Fruit fly (Drosophila melanogaster) whole organism, embryonic: Measurements from ENCODE around the gene AhcyL1.

Experiments
- BEAF-32 ChIP-seq: fragments of 200-800 bp; sonication (Bioruptor generic); optimal IDR thresholded peaks from 3 replicates; lab custom pipeline; 2017; ENCODE audit warnings: missing biosample characterization, missing genetic modification characterization, mild to moderate bottlenecking, moderate library complexity, missing genetic modification reagents
- CG11085 ChIP-seq: fragments of 200-800 bp; sonication (Bioruptor generic); IDR thresholded peaks from 2 replicates; pipeline ENCODE4 v1.3.6; 2022; ENCODE audit warnings: missing biosample characterization, missing genetic modification characterization
- CG11456 ChIP-seq: fragments of 200-800 bp; sonication (Bioruptor generic); IDR thresholded peaks from 3 replicates; pipeline ENCODE4 v1.3.6; 2022; ENCODE audit warnings: missing biosample characterization, missing genetic modification characterization
- CG11504 ChIP-seq: fragments of 200-800 bp; sonication (Bioruptor generic); optimal IDR thresholded peaks from 3 replicates; lab custom pipeline; 2019; ENCODE audit warnings: missing biosample characterization, mild to moderate bottlenecking, missing genetic modification characterization, moderate library complexity
- CG12155 ChIP-seq: fragments of 200-800 bp; sonication (Bioruptor generic); optimal IDR thresholded peaks from 3 replicates; lab custom pipeline; 2016; ENCODE audit warnings: missing biosample characterization, missing genetic modification characterization
- CG12391 ChIP-seq: fragments of 200-800 bp; sonication (Bioruptor generic); optimal IDR thresholded peaks from 3 replicates; lab custom pipeline; 2018; ENCODE audit warnings: missing biosample characterization, mild to moderate bottlenecking, missing genetic modification characterization, moderate library complexity
- CG12659 ChIP-seq: fragments of 200-800 bp; sonication (Bioruptor generic); optimal IDR thresholded peaks from 3 replicates; lab custom pipeline; 2017; ENCODE audit warnings: mild to moderate bottlenecking, missing biosample characterization, missing genetic modification reagents, missing genetic modification characterization
- CG1602 ChIP-seq: fragments of 200-800 bp; sonication (Bioruptor generic); optimal IDR thresholded peaks from 3 replicates; lab custom pipeline; 2016; ENCODE audit warnings: missing biosample characterization, missing genetic modification characterization
- CG1603 ChIP-seq: fragments of 200-800 bp; sonication (Bioruptor generic); optimal IDR thresholded peaks from 2 replicates; lab custom pipeline; 2019; ENCODE audit warnings: missing biosample characterization, mild to moderate bottlenecking, missing genetic modification characterization, moderate library complexity
- CG16815 ChIP-seq: fragments of 200-800 bp; sonication (Bioruptor generic); optimal IDR thresholded peaks from 3 replicates; lab custom pipeline; 2017; ENCODE audit warnings: missing biosample characterization, mild to moderate bottlenecking, missing genetic modification characterization
- CG1792 ChIP-seq: fragments of 200-800 bp; sonication (Bioruptor generic); optimal IDR thresholded peaks from 2 replicates; lab custom pipeline; 2016; ENCODE audit warnings: missing biosample characterization, missing genetic modification characterization
- CG18262 ChIP-seq: fragments of 200-800 bp; optimal IDR thresholded peaks from 3 replicates; lab custom pipeline; 2019; ENCODE audit warnings: missing biosample characterization, mild to moderate bottlenecking, missing genetic modification characterization, moderate library complexity
- CG2116 ChIP-seq: fragments of 200-800 bp; sonication (Bioruptor generic); optimal IDR thresholded peaks from 3 replicates; lab custom pipeline; 2018; ENCODE audit warnings: missing biosample characterization, mild to moderate bottlenecking, missing genetic modification characterization
- CG2889 ChIP-seq: fragments of 200-800 bp; sonication (Bioruptor generic); IDR thresholded peaks from 3 replicates; pipeline ENCODE4 v1.3.6; 2022; ENCODE audit warnings: missing biosample characterization, missing genetic modification characterization
- CG4820 ChIP-seq: fragments of 200-800 bp; sonication (Bioruptor generic); optimal IDR thresholded peaks from 3 replicates; lab custom pipeline; 2016; ENCODE audit warnings: missing biosample characterization, missing genetic modification characterization
- CG7745 ChIP-seq: fragments of 200-800 bp; sonication (Bioruptor generic); optimal IDR thresholded peaks from 2 replicates; lab custom pipeline; 2018; ENCODE audit warnings: missing biosample characterization, mild to moderate bottlenecking, missing genetic modification characterization, moderate library complexity
- CG9215 ChIP-seq: fragments of 200-800 bp; sonication (Bioruptor generic); IDR thresholded peaks from 2 replicates; pipeline ENCODE4 v1.3.6; 2022; ENCODE audit warnings: missing biosample characterization, missing genetic modification characterization
- CG9727 ChIP-seq: fragments of 200-800 bp; sonication (Bioruptor generic); optimal IDR thresholded peaks from 3 replicates; lab custom pipeline; 2017; ENCODE audit warnings: missing biosample characterization, mild to moderate bottlenecking, missing genetic modification characterization
- CTCF ChIP-seq: fragments of 200-800 bp; sonication (Bioruptor generic); optimal IDR thresholded peaks from 2 replicates; lab custom pipeline; 2017; ENCODE audit warnings: missing biosample characterization, mild to moderate bottlenecking, missing genetic modification characterization, moderate library complexity
- D ChIP-seq, 2 experiments: fragments of 200-800 bp in 1 of 2; fragments of >200 bp in 1 of 2; sonication (Bioruptor generic) in 1 of 2; optimal IDR thresholded peaks; 2 replicates in 1 of 2; 3 replicates in 1 of 2; lab custom pipeline; 2017; ENCODE audit warnings: mild to moderate bottlenecking in 1 of 2, missing biosample characterization in 1 of 2, missing genetic modification characterization in 1 of 2, missing genetic modification reagents in 1 of 2
- Doc3 ChIP-seq: fragments of 200-800 bp; sonication (Bioruptor generic); IDR thresholded peaks from 3 replicates; pipeline ENCODE4 v1.3.6; 2022; ENCODE audit warnings: missing biosample characterization, missing genetic modification characterization; ENCODE audit not compliant: partially characterized antibody
- E2f1 ChIP-seq: fragments of 200-800 bp; sonication (Bioruptor generic); IDR thresholded peaks from 2 replicates; pipeline ENCODE4 v1.3.6; 2022; ENCODE audit warnings: missing biosample characterization, missing genetic modification characterization
- Fer2 ChIP-seq: fragments of 200-800 bp; sonication (Bioruptor generic); optimal IDR thresholded peaks from 2 replicates; lab custom pipeline; 2018; ENCODE audit warnings: missing biosample characterization, mild to moderate bottlenecking, missing genetic modification characterization, moderate library complexity
- H2.0 ChIP-seq: fragments of 200-800 bp; sonication (Bioruptor generic); IDR thresholded peaks from 2 replicates; pipeline ENCODE4 v1.3.6; 2022; ENCODE audit warnings: missing biosample characterization, missing genetic modification characterization
- HLH4C ChIP-seq: fragments of 200-800 bp; sonication (Bioruptor generic); IDR thresholded peaks from 3 replicates; pipeline ENCODE4 v1.3.6; 2022; ENCODE audit warnings: missing biosample characterization, missing genetic modification characterization; ENCODE audit not compliant: partially characterized antibody
- Hr78 ChIP-seq, 2 experiments: fragments of 200-800 bp in 1 of 2; fragments of >200 bp in 1 of 2; sonication (Bioruptor generic) in 1 of 2; optimal IDR thresholded peaks; 2 replicates each; lab custom pipeline; 2017 to 2019; ENCODE audit warnings: missing biosample characterization in 2 of 2, missing genetic modification characterization in 2 of 2, mild to moderate bottlenecking in 1 of 2, moderate library complexity in 1 of 2
- Mad ChIP-seq: fragments of 200-800 bp; sonication (Bioruptor generic); optimal IDR thresholded peaks from 2 replicates; lab custom pipeline; 2016; ENCODE audit warnings: missing biosample characterization, missing genetic modification characterization
- Mrtf ChIP-seq: fragments of 200-800 bp; sonication (Bioruptor generic); IDR thresholded peaks from 3 replicates; pipeline ENCODE4 v1.3.6; 2022; ENCODE audit warnings: missing biosample characterization, missing genetic modification characterization
- Oli ChIP-seq: fragments of 200-800 bp; sonication (Bioruptor generic); optimal IDR thresholded peaks from 2 replicates; lab custom pipeline; 2018; ENCODE audit warnings: missing biosample characterization, mild to moderate bottlenecking, missing genetic modification characterization, moderate library complexity
- Sry-β ChIP-seq: fragments of 200-800 bp; sonication (Bioruptor generic); optimal IDR thresholded peaks from 2 replicates; lab custom pipeline; 2018; ENCODE audit warnings: missing biosample characterization, mild to moderate bottlenecking, missing genetic modification characterization, moderate library complexity
- abd-A ChIP-seq: fragments of 200-800 bp; sonication (Bioruptor generic); optimal IDR thresholded peaks from 3 replicates; lab custom pipeline; 2019; ENCODE audit warnings: missing biosample characterization, mild to moderate bottlenecking, missing genetic modification characterization, moderate library complexity
- bsh ChIP-seq, 2 experiments: fragments of 200-800 bp; sonication (Bioruptor generic); optimal IDR thresholded peaks; 2 replicates each; lab custom pipeline; 2017 to 2018; ENCODE audit warnings: mild to moderate bottlenecking in 2 of 2, missing biosample characterization in 2 of 2, missing genetic modification characterization in 2 of 2, moderate library complexity in 1 of 2
- dan ChIP-seq: fragments of 200-800 bp; sonication (Bioruptor generic); IDR thresholded peaks from 2 replicates; pipeline ENCODE4 v1.3.6; 2022; ENCODE audit warnings: missing biosample characterization, missing genetic modification characterization
- dm ChIP-seq: fragments of 200-800 bp; sonication (Bioruptor generic); optimal IDR thresholded peaks from 3 replicates; lab custom pipeline; 2016; ENCODE audit warnings: missing biosample characterization, missing genetic modification characterization
- dpn ChIP-seq, 2 experiments: fragments of 200-800 bp; sonication (Bioruptor generic); optimal IDR thresholded peaks; 3 replicates each; lab custom pipeline; 2016; ENCODE audit warnings: missing biosample characterization in 2 of 2, missing genetic modification characterization in 2 of 2
- emc ChIP-seq: fragments of 200-800 bp; sonication (Bioruptor generic); optimal IDR thresholded peaks from 2 replicates; lab custom pipeline; 2016; ENCODE audit warnings: missing biosample characterization, missing genetic modification characterization
- eyg ChIP-seq: fragments of 200-800 bp; sonication (Bioruptor generic); optimal IDR thresholded peaks from 3 replicates; lab custom pipeline; 2016; ENCODE audit warnings: missing biosample characterization, missing genetic modification characterization
- fd102C ChIP-seq: fragments of 200-800 bp; sonication (Bioruptor generic); optimal IDR thresholded peaks from 2 replicates; lab custom pipeline; 2018; ENCODE audit warnings: missing biosample characterization, mild to moderate bottlenecking, missing genetic modification characterization, moderate library complexity
- gfzf ChIP-seq: fragments of 200-800 bp; sonication (Bioruptor generic); optimal IDR thresholded peaks from 2 replicates; lab custom pipeline; 2016; ENCODE audit warnings: missing biosample characterization, mild to moderate bottlenecking, missing genetic modification characterization, moderate library complexity
- gsb-n ChIP-seq: fragments of 200-800 bp; sonication (Bioruptor generic); optimal IDR thresholded peaks from 3 replicates; lab custom pipeline; 2018; ENCODE audit warnings: missing biosample characterization, mild to moderate bottlenecking, missing genetic modification characterization
- kay ChIP-seq: fragments of 200-800 bp; sonication (Bioruptor generic); optimal IDR thresholded peaks from 2 replicates; lab custom pipeline; 2016; ENCODE audit warnings: missing biosample characterization, missing genetic modification characterization
- maf-S ChIP-seq: fragments of 200-800 bp; sonication (Bioruptor generic); optimal IDR thresholded peaks from 2 replicates; lab custom pipeline; 2016; ENCODE audit warnings: missing biosample characterization, missing genetic modification characterization
- mirr ChIP-seq: fragments of 200-800 bp; sonication (Bioruptor generic); optimal IDR thresholded peaks from 3 replicates; lab custom pipeline; 2018; ENCODE audit warnings: missing biosample characterization, mild to moderate bottlenecking, missing genetic modification characterization
- odd ChIP-seq: fragments of 200-800 bp; sonication (Bioruptor generic); optimal IDR thresholded peaks from 2 replicates; lab custom pipeline; 2017; ENCODE audit warnings: missing biosample characterization, mild to moderate bottlenecking, missing genetic modification characterization
- org-1 ChIP-seq: fragments of 200-800 bp; sonication (Bioruptor generic); optimal IDR thresholded peaks from 2 replicates; lab custom pipeline; 2017; ENCODE audit warnings: missing biosample characterization, missing genetic modification characterization
- pum ChIP-seq: fragments of 200-800 bp; sonication (Bioruptor generic); optimal IDR thresholded peaks from 2 replicates; lab custom pipeline; 2016; ENCODE audit warnings: missing biosample characterization, missing genetic modification characterization
- run ChIP-seq: fragments of 200-800 bp; sonication (Bioruptor generic); optimal IDR thresholded peaks from 3 replicates; lab custom pipeline; 2018; ENCODE audit warnings: missing biosample characterization, mild to moderate bottlenecking, missing genetic modification characterization
- scrt ChIP-seq: fragments of 200-800 bp; sonication (Bioruptor generic); optimal IDR thresholded peaks from 2 replicates; lab custom pipeline; 2018; ENCODE audit warnings: missing biosample characterization, mild to moderate bottlenecking, missing genetic modification characterization, moderate library complexity
- stwl ChIP-seq: fragments of 200-800 bp; sonication (Bioruptor generic); optimal IDR thresholded peaks from 3 replicates; lab custom pipeline; 2018; ENCODE audit warnings: missing biosample characterization, mild to moderate bottlenecking, missing genetic modification characterization, moderate library complexity
- zen2 ChIP-seq: fragments of 200-800 bp; sonication (Bioruptor generic); IDR thresholded peaks from 3 replicates; pipeline ENCODE4 v1.3.6; 2022; ENCODE audit warnings: missing biosample characterization, missing genetic modification characterization; ENCODE audit not compliant: partially characterized antibody

The AhcyL1 gene

DNA sequence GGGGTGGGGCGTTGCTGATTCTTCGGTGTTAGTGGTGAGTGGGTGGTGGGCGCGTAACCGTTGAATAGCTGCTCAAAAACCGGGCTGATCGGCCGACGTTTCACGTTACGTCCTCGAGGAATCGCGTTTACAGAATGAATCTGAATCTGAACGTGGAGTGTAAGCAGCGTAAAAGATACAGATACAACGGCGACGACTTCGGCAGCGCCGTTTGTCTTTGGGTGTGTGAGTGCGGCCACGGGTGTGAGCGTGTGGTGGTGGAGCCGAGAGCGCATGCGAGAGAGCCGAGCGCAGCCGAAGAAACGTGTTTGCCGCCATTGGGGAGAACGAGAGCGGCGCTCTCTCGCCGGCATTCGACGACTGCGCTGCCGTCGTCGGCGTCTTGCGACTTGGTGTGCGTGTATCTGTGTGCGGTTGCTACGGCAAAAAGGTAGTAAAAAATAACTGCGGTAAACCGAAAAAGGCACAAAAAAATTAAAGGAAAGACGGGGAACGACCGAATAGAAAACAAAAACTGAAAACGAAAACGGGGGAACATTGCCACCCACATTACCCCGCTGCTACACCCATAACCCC, 48.9 kb upstream of the AhcyL1 start (continued):
- TF ChIP-seq CG11085 (GFP tag; lab: Robert Waterston, UW) (no peak), maf-S (GFP tag; lab: Kevin White, UChicago) (no peak), D (optimal IDR thresholded peaks at IDR 0.05; lab: Kevin White, UChicago) (no peak), D (GFP tag; optimal IDR thresholded peaks at IDR 0.05; lab: Kevin White, UChicago) (no peak), Oli (tag; lab: Kevin White, UChicago) (no peak), kay (GFP tag; lab: Kevin White, UChicago) (no peak), CG1792 (GFP tag; lab: Kevin White, UChicago) (no peak), CG16815 (GFP tag; lab: Kevin White, UChicago) (no peak), BEAF-32 (GFP tag; lab: Kevin White, UChicago) (no peak), CG1603 (tag; lab: Kevin White, UChicago) (peak; percentile 32), CG4820 (GFP tag; lab: Kevin White, UChicago) (no peak), zen2 (GFP tag; lab: Robert Waterston, UW) (no peak; the same call in 1 of the 3 replicates), CG12155 (GFP tag; lab: Kevin White, UChicago) (no peak), CG2116 (GFP tag; lab: Kevin White, UChicago) (no peak), bsh (GFP tag; optimal IDR thresholded peaks at IDR 0.05; lab: Kevin White, UChicago) (peak in 1 of 2 experiments; percentile 96), pum (no peak), emc (GFP tag; lab: Kevin White, UChicago) (no peak), CG9727 (peak; percentile 31), CG2889 (no peak), run (tag; lab: Kevin White, UChicago) (peak; percentile 44), Mrtf (GFP tag; lab: Robert Waterston, UW) (no peak), gfzf (GFP tag; lab: Kevin White, UChicago) (no peak), CG11504 (tag; lab: Kevin White, UChicago) (peak; percentile 29), dan (GFP tag; lab: Robert Waterston, UW) (no peak), Fer2 (tag; lab: Kevin White, UChicago) (no peak), org-1 (GFP tag; lab: Kevin White, UChicago) (no peak), Hr78 (GFP tag; optimal IDR thresholded peaks at IDR 0.05; lab: Kevin White, UChicago) (no peak), eyg (GFP tag; lab: Kevin White, UChicago) (peak; percentile 26), CTCF (GFP tag; lab: Kevin White, UChicago) (no peak), Mad (GFP tag; lab: Kevin White, UChicago) (no peak), CG18262 (peak; percentile 2), HLH4C (GFP tag; lab: Robert Waterston, UW) (peak; percentile 26; the same call in 1 of the 3 replicates), fd102C (GFP tag; lab: Kevin White, UChicago) (no peak), CG7745 (peak; percentile 24), scrt (GFP tag; lab: Kevin White, UChicago) (peak; percentile 23), dm (GFP tag; lab: Kevin White, UChicago) (no peak), CG11456 (GFP tag; lab: Robert Waterston, UW) (no peak), odd (GFP tag; lab: Kevin White, UChicago) (no peak), H2.0 (GFP tag; lab: Robert Waterston, UW) (no peak), CG12659 (no peak), stwl (tag; lab: Kevin White, UChicago) (no peak), dpn (GFP tag; optimal IDR thresholded peaks at IDR 0.05; lab: Kevin White, UChicago) (no peak), Sry-β (GFP tag; lab: Kevin White, UChicago) (no peak), E2f1 (GFP tag; lab: Robert Waterston, UW) (no peak), mirr (GFP tag; lab: Kevin White, UChicago) (peak; percentile 75), CG12391 (tag; lab: Kevin White, UChicago) (peak; percentile 8), CG1602 (no peak), CG9215 (no peak), gsb-n (tag; lab: Kevin White, UChicago) (peak; percentile 28), Doc3 (GFP tag; lab: Robert Waterston, UW) (no peak), abd-A (tag; lab: Kevin White, UChicago) (peak; percentile 79)
